Worm (Caenorhabditis elegans): Measurements from ENCODE around the gene Y62H9A.14.

Gene Y62H9A.14

DNA sequence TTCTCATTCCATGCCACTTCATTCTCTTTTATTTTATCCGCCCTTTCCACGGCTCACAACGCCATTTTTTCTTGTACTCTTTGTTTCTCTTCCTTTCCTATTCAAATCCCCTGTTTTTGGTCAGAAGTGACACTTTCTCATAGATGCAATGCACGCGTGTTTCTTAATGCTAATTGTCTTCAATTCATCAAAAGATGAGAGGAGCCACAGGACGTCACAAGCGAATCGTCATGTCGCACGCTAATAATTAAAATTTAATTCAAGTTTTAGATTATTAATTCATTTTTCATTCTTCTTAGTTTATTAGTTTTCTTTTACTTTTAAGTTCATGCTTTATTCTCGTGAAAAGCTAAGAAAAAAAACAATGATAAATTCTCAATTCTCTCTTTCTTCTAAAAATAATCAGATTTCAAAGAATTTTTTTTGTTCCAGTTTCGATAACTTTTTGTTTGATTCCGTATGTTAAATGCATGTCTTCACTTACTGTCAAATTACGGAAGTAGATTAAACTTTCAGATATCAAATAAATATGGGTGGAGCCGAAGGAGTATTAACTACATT is at the start of gene Y62H9A.14:
Y62H9A.14 (plus strand) TSS at position 511 of the 561 bp plus-strand sequence.
- TF ChIP-seq tab-1 (GFP tag; IDR thresholded peaks at IDR 0.05) (no peak), ztf-29 (GFP tag; IDR thresholded peaks at IDR 0.05) (no peak), ztf-23 (GFP tag; IDR thresholded peaks at IDR 0.05) (no peak), cog-1 (tag; optimal IDR thresholded peaks at IDR 0.05) (no peak), ref-1 (GFP tag; conservative IDR thresholded peaks at IDR 0.05) (no peak), klf-2 (GFP tag; conservative IDR thresholded peaks at IDR 0.05) (no peak), flt-1 (GFP tag; IDR thresholded peaks at IDR 0.05) (no peak), med-1 (GFP tag; optimal IDR thresholded peaks at IDR 0.05; ENCODE audit: insufficient read depth) (no peak), T22C8.4 (GFP tag; IDR thresholded peaks at IDR 0.05) (no peak)

DNA sequence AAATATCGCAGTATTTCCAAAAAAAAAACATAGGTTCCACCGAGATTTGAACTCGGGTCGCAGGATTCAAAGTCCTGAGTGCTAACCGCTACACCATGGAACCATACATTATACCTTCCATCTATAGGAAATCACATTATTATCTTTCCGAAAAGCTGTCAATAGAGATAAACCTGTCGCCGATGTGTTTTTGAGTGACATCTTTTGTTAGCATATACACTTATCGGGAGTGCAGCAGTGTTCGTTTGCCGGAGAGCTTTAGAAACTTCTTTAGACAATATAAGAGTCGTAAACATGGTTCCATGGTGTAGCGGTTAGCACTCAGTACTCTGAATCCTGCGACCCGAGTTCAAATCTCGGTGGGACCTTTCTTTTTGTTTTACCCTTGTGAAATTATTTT is 48.8 kb upstream of the Y62H9A.14 start:
- TF ChIP-seq ztf-23 (GFP tag; IDR thresholded peaks at IDR 0.05) (no peak), med-1 (GFP tag; optimal IDR thresholded peaks at IDR 0.05; ENCODE audit: insufficient read depth) (no peak), ztf-29 (GFP tag; IDR thresholded peaks at IDR 0.05) (no peak), cog-1 (tag; optimal IDR thresholded peaks at IDR 0.05) (no peak), ref-1 (GFP tag; conservative IDR thresholded peaks at IDR 0.05) (no peak), klf-2 (GFP tag; conservative IDR thresholded peaks at IDR 0.05) (no peak), T22C8.4 (GFP tag; IDR thresholded peaks at IDR 0.05) (no peak), tab-1 (GFP tag; IDR thresholded peaks at IDR 0.05) (no peak), flt-1 (GFP tag; IDR thresholded peaks at IDR 0.05) (no peak)

- no peak for TF ChIP-seq T22C8.4 (GFP tag; IDR thresholded peaks at IDR 0.05)
- TF ChIP-seq klf-2 (GFP tag; conservative IDR thresholded peaks at IDR 0.05) = no peak
- no peak for TF ChIP-seq cog-1 (tag; optimal IDR thresholded peaks at IDR 0.05)
- no peak for TF ChIP-seq tab-1 (GFP tag; IDR thresholded peaks at IDR 0.05)
These were observed 45.8 kb upstream of the Y62H9A.14 start, which contains the start of gene Y62H9A.1 for ce11 chrX:11875260-11875659. Y62H9A.1 (plus strand) TSS chrX:11875541.

ce11 chrX:11878109-11878508 is 42.9 kb upstream of the Y62H9A.14 start, which contains the start of gene Y62H9A.2:
Y62H9A.2 (minus strand) TSS chrX:11878209.
- no peak for TF ChIP-seq ztf-29 (GFP tag; IDR thresholded peaks at IDR 0.05)
- no peak for TF ChIP-seq T22C8.4 (GFP tag; IDR thresholded peaks at IDR 0.05)
- no peak for TF ChIP-seq ztf-23 (GFP tag; IDR thresholded peaks at IDR 0.05)
- no peak for TF ChIP-seq cog-1 (tag; optimal IDR thresholded peaks at IDR 0.05)
- no peak for TF ChIP-seq flt-1 (GFP tag; IDR thresholded peaks at IDR 0.05)
- no peak for TF ChIP-seq tab-1 (GFP tag; IDR thresholded peaks at IDR 0.05)
- no peak for TF ChIP-seq med-1 (GFP tag; optimal IDR thresholded peaks at IDR 0.05; ENCODE audit: insufficient read depth)
- TF ChIP-seq klf-2 (GFP tag; conservative IDR thresholded peaks at IDR 0.05) = no peak
- no peak for TF ChIP-seq ref-1 (GFP tag; conservative IDR thresholded peaks at IDR 0.05)

- TF ChIP-seq tab-1 (GFP tag; IDR thresholded peaks at IDR 0.05) (no peak), klf-2 (GFP tag; conservative IDR thresholded peaks at IDR 0.05) (no peak), flt-1 (GFP tag; IDR thresholded peaks at IDR 0.05) (no peak), T22C8.4 (GFP tag; IDR thresholded peaks at IDR 0.05) (no peak), med-1 (GFP tag; optimal IDR thresholded peaks at IDR 0.05; ENCODE audit: insufficient read depth) (no peak), cog-1 (tag; optimal IDR thresholded peaks at IDR 0.05) (no peak), ztf-29 (GFP tag; IDR thresholded peaks at IDR 0.05) (no peak), ztf-23 (GFP tag; IDR thresholded peaks at IDR 0.05) (no peak), ref-1 (GFP tag; conservative IDR thresholded peaks at IDR 0.05) (no peak)
These were observed 41.2 kb upstream of the Y62H9A.14 start, which contains the start of the genes Y62H9A.3 and Y62H9A.4 for ce11 chrX:11879871-11880270. Y62H9A.3 (minus strand) TSS chrX:11879971. Y62H9A.4 (plus strand) TSS chrX:11880126.

DNA sequence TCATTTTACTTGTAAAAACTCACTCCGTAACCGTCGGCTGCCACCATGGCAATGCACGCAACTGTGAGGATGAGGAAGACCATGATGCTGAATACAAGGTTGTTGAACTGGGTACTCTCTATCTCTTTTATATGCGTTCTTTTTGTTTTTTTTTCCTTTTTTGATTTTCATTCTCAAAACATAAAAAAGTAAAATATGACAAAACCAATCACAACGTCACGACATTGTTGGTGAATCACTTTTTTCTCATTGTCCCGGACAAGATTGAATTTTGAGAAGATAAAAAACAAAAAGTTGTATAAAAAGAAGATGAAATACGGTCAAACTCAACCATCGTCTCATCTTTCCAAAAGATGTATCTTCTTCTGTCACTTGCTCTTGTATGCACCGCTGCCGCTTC is 38.2 kb upstream of the Y62H9A.14 start, which contains the start of the genes Y62H9A.5 and ule-5:
Y62H9A.5 (minus strand) TSS at position 101 of the 400 bp plus-strand sequence.
ule-5 (plus strand) TSS at position 328 of the 400 bp plus-strand sequence.
- TF ChIP-seq T22C8.4 (GFP tag; IDR thresholded peaks at IDR 0.05) (no peak), ztf-29 (GFP tag; IDR thresholded peaks at IDR 0.05) (no peak), ref-1 (GFP tag; conservative IDR thresholded peaks at IDR 0.05) (no peak), cog-1 (tag; optimal IDR thresholded peaks at IDR 0.05) (no peak), med-1 (GFP tag; optimal IDR thresholded peaks at IDR 0.05; ENCODE audit: insufficient read depth) (no peak)

- TF ChIP-seq cog-1 (tag; optimal IDR thresholded peaks at IDR 0.05) (no peak), ztf-29 (GFP tag; IDR thresholded peaks at IDR 0.05) (no peak), tab-1 (GFP tag; IDR thresholded peaks at IDR 0.05) (no peak), ztf-23 (GFP tag; IDR thresholded peaks at IDR 0.05) (no peak)
These were observed 35.5 kb upstream of the Y62H9A.14 start, which contains the start of gene Y62H9A.7 for ce11 chrX:11885577-11885976. Y62H9A.7 (minus strand) TSS chrX:11885677.

ce11 chrX:11892328-11892727 is 28.7 kb upstream of the Y62H9A.14 start, which contains the start of gene Y62H9A.8:
Y62H9A.8 (minus strand) TSS chrX:11892428.
- TF ChIP-seq ztf-23 (GFP tag; IDR thresholded peaks at IDR 0.05) (no peak), med-1 (GFP tag; optimal IDR thresholded peaks at IDR 0.05; ENCODE audit: insufficient read depth) (no peak), cog-1 (tag; optimal IDR thresholded peaks at IDR 0.05) (no peak)

DNA sequence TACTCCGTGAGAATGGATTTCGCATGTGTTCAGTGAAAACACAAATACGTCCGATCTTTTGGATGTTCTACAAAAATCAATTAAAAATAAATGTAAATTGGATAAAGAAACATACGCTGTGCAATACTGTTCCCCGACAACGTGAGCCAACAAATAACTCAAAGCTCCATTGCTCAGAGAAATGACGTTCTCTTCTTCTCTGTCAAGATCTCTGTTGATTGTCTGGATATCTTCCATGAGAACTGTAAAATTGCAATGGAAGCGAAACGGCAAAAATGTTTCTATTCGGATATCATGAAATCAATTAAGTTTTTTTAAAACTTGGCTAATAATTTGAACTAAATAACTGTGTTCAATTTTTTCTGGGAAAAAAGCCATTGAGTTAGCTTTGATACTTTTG is 24.3 kb upstream of the Y62H9A.14 start:
- TF ChIP-seq tab-1 (GFP tag; IDR thresholded peaks at IDR 0.05) = no peak
- TF ChIP-seq ref-1 (GFP tag; conservative IDR thresholded peaks at IDR 0.05) = no peak
- TF ChIP-seq klf-2 (GFP tag; conservative IDR thresholded peaks at IDR 0.05) = no peak
- TF ChIP-seq ztf-29 (GFP tag; IDR thresholded peaks at IDR 0.05) = no peak
- TF ChIP-seq T22C8.4 (GFP tag; IDR thresholded peaks at IDR 0.05) = no peak
- TF ChIP-seq flt-1 (GFP tag; IDR thresholded peaks at IDR 0.05) = no peak
- no peak for TF ChIP-seq cog-1 (tag; optimal IDR thresholded peaks at IDR 0.05)
- TF ChIP-seq med-1 (GFP tag; optimal IDR thresholded peaks at IDR 0.05; ENCODE audit: insufficient read depth) = no peak
- TF ChIP-seq ztf-23 (GFP tag; IDR thresholded peaks at IDR 0.05) = no peak

DNA sequence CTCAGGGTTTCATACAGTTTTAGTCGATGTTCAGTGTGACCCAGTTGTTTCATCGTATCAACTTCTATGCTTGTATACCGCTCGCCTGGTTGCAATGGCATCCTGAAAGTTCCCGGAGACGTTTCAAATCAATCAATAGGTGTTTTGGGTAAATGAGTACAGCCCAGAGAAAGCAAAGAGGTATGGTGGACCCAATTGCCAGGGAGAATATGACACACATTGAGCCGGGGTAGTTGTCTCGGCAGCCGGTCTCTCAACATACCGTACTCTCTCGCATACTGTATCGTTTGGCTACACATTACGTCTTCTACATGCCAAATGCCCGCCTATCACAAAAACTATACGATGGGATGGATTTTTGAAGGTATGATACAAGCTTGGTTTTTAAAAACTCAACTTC is 23.0 kb upstream of the Y62H9A.14 start, which contains the start of gene Y62H9A.9:
Y62H9A.9 (minus strand) TSS at position 101 of the 400 bp plus-strand sequence.
- no peak for TF ChIP-seq cog-1 (tag; optimal IDR thresholded peaks at IDR 0.05)
- no peak for TF ChIP-seq ztf-23 (GFP tag; IDR thresholded peaks at IDR 0.05)
- no peak for TF ChIP-seq ztf-29 (GFP tag; IDR thresholded peaks at IDR 0.05)
- TF ChIP-seq flt-1 (GFP tag; IDR thresholded peaks at IDR 0.05) = no peak
- TF ChIP-seq ref-1 (GFP tag; conservative IDR thresholded peaks at IDR 0.05) = no peak
- no peak for TF ChIP-seq tab-1 (GFP tag; IDR thresholded peaks at IDR 0.05)
- no peak for TF ChIP-seq klf-2 (GFP tag; conservative IDR thresholded peaks at IDR 0.05)
- TF ChIP-seq med-1 (GFP tag; optimal IDR thresholded peaks at IDR 0.05; ENCODE audit: insufficient read depth) = no peak
- no peak for TF ChIP-seq T22C8.4 (GFP tag; IDR thresholded peaks at IDR 0.05)

Measured in whole organism, midembryonic.